Worm (Caenorhabditis elegans): Measurements from ENCODE around the gene F46B3.15.

F46B3.15 gene

DNA sequence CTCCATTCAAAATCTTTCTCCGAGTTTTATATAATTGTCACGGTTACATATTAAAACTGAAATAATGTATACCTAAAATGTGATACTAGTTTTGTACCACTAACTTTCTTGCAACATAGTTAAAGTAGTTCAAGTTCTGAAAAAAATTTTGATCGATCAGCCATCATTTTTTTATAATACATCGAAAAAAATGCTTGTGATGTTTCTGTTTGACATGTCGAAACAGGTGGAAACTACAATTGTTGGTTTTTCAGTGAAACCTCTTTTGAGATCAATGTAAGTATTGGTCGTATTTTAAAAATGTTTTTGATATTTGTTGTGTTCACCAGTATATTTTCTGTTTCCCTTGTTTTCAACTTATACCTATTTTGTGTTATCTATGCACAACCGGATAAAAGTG is 5.8 kb upstream of the F46B3.15 start, which contains the start of gene srxa-14:
Gene srxa-14 (plus strand): TSS at position 301 of the 400 bp plus-strand sequence.
- no peak for TF ChIP-seq ceh-44 (GFP tag; IDR thresholded peaks at IDR 0.05)
- no peak for TF ChIP-seq lir-3 (tag; optimal IDR thresholded peaks at IDR 0.05)
- no peak for TF ChIP-seq set-16 (GFP tag; IDR thresholded peaks at IDR 0.05)
- TF ChIP-seq egl-43 (GFP tag; IDR thresholded peaks at IDR 0.05), result no peak

DNA sequence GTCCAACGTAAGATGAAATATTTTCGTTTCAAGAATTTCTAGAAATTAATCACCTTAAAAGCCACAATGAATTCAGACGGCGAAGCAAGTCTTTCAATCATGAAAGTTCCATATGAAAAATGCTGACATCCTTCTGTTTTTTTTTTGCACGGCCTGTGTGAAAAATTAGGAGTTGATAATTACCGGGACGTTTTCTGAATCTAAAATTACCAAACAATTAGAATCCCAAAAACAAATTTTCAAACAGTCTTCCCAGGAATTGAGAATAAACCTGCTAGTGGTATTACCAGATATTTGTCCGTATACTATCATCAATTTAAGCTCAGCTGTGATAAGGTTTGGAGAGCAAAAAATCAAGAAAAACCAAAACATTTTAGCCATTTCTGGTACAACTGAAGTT is 4.8 kb upstream of the F46B3.15 start, which contains the start of gene Y44A6B.3:
Gene Y44A6B.3 (minus strand): TSS at position 101 of the 400 bp plus-strand sequence.
- no peak for TF ChIP-seq ceh-20 (GFP tag; IDR thresholded peaks at IDR 0.05)
- TF ChIP-seq hlh-11 (tag; optimal IDR thresholded peaks at IDR 0.05), result no peak
- TF ChIP-seq ZK337.2 (GFP tag; IDR thresholded peaks at IDR 0.05), result no peak
- TF ChIP-seq nhr-25 (tag; optimal IDR thresholded peaks at IDR 0.05; ENCODE audit: borderline replicate concordance, insufficient read depth), result no peak
- no peak for TF ChIP-seq tra-1 (GFP tag; IDR thresholded peaks at IDR 0.05)
- no peak for TF ChIP-seq madf-9 (GFP tag; conservative IDR thresholded peaks at IDR 0.05)
- no peak for TF ChIP-seq ztf-11 (tag; optimal IDR thresholded peaks at IDR 0.05)
- no peak for TF ChIP-seq ceh-82 (tag; optimal IDR thresholded peaks at IDR 0.05)
- TF ChIP-seq dmd-9 (GFP tag; IDR thresholded peaks at IDR 0.05), result no peak
- no peak for TF ChIP-seq ceh-62 (tag; optimal IDR thresholded peaks at IDR 0.05)
- TF ChIP-seq lim-7 (GFP tag; IDR thresholded peaks at IDR 0.05), result no peak
- no peak for TF ChIP-seq nhr-77 (tag; optimal IDR thresholded peaks at IDR 0.05)
- TF ChIP-seq zip-2 (tag; optimal IDR thresholded peaks at IDR 0.05), result no peak
- TF ChIP-seq ctbp-1 (GFP tag; IDR thresholded peaks at IDR 0.05), result no peak
- TF ChIP-seq cey-2 (tag; optimal IDR thresholded peaks at IDR 0.05; ENCODE audit: borderline replicate concordance, insufficient read depth), result no peak

DNA sequence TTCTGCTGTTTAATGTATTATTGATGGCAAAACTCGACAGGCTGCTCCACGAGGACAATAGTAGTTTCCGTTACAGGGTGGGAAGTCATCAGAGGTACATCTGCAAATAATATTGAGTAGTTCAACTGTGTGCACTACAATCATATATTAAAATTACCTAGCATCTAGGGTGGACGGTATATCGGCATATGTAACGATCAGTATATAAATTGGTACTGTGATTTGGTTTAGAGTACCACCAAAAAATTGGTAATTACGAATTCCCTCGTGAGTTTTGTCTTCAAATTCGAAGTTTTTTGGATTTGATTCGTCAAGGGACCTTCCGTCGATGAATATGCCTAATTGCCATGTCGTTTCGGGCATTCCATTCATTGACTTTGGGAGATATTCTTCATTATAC is 3.3 kb upstream of the F46B3.15 start, which contains the start of gene ttr-13:
Gene ttr-13 (minus strand): TSS at position 101 of the 400 bp plus-strand sequence.
- TF ChIP-seq lsy-2 (tag; optimal IDR thresholded peaks at IDR 0.05) (no peak), zfp-2 (tag; optimal IDR thresholded peaks at IDR 0.05) (no peak), spr-3 (GFP tag; optimal IDR thresholded peaks at IDR 0.05) (no peak), hif-1 (tag; optimal IDR thresholded peaks at IDR 0.05) (no peak), nhr-42 (GFP tag; IDR thresholded peaks at IDR 0.05) (no peak), ama-1 (optimal IDR thresholded peaks at IDR 0.05) (no peak), mxl-2 (GFP tag; conservative IDR thresholded peaks at IDR 0.05) (no peak), vab-7 (GFP tag; IDR thresholded peaks at IDR 0.05) (no peak), ces-1 (GFP tag; optimal IDR thresholded peaks at IDR 0.05) (no peak), zfp-3 (GFP tag; conservative IDR thresholded peaks at IDR 0.05) (no peak), lim-7 (GFP tag; IDR thresholded peaks at IDR 0.05) (no peak)

DNA sequence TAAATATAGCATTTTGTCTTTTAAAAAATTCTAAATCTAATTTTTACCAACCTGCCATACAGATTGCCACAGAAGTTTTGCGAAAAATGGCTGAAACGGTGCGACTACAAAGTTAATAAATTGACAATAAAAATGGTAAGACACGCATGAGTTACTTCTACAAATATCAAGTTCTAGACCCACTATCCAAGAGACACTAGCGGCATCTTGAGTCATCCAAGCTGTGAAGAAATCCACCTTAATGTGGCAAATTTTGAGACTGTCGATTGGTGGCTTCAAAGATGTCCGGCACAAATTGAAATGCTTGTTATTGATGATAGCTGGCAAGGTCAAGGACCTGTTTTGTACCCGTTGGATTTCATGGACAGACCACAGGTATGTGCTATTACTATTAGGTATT is 811 bp upstream of the F46B3.15 start, which contains the start of gene F46B3.16:
Gene F46B3.16 (plus strand): TSS at position 301 of the 400 bp plus-strand sequence.
- TF ChIP-seq nhr-48 (tag; optimal IDR thresholded peaks at IDR 0.05), result no peak
- no peak for TF ChIP-seq mdt-29 (GFP tag; IDR thresholded peaks at IDR 0.05)
- no peak for TF ChIP-seq unc-39 (tag; optimal IDR thresholded peaks at IDR 0.05)
- no peak for TF ChIP-seq lin-1 (GFP tag; IDR thresholded peaks at IDR 0.05)
- no peak for TF ChIP-seq daf-12 (tag; optimal IDR thresholded peaks at IDR 0.05)
- TF ChIP-seq lin-15B (tag; optimal IDR thresholded peaks at IDR 0.05), result no peak
- TF ChIP-seq lin-38 (GFP tag; IDR thresholded peaks at IDR 0.05), result no peak
- TF ChIP-seq dmd-9 (GFP tag; IDR thresholded peaks at IDR 0.05), result no peak
- no peak for TF ChIP-seq nhr-41 (GFP tag; IDR thresholded peaks at IDR 0.05)
- TF ChIP-seq saeg-2 (GFP tag; IDR thresholded peaks at IDR 0.05), result no peak
- TF ChIP-seq egl-43 (GFP tag; IDR thresholded peaks at IDR 0.05), result no peak
- no peak for TF ChIP-seq mes-2 (tag; optimal IDR thresholded peaks at IDR 0.05; ENCODE audit: poor library complexity, severe bottlenecking)
- TF ChIP-seq F49E8.2 (tag; optimal IDR thresholded peaks at IDR 0.05; ENCODE audit: borderline replicate concordance), result no peak
- no peak for TF ChIP-seq F10B5.3 (tag; optimal IDR thresholded peaks at IDR 0.05)
- no peak for TF ChIP-seq lin-13 (GFP tag; optimal IDR thresholded peaks at IDR 0.05)
- TF ChIP-seq ztf-7 (tag; optimal IDR thresholded peaks at IDR 0.05), result no peak
- TF ChIP-seq pqm-1 (tag; optimal IDR thresholded peaks at IDR 0.05), result no peak
